Worm (Caenorhabditis elegans): Measurements from ENCODE around the gene K10H10.12.

DNA sequence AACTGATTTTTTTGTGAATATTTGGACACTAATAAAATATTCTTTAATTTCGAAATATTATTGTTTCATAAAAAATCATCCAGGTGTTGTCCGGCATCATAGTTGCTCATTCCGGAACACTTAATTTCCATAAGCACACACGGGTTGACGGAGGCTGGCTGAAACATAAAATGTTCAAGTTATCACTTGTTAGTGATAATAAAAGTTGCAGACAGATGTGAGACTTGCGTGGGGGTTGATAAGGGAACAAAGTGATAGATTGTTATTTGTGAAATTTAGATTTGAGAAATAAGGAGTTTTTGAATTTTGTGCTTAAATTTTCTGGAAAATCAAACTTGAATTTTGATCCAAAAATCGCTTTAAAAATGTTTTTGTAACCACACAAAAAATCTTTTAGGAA is 4.0 kb upstream of the K10H10.12 start:
- TF ChIP-seq lin-39 (tag; optimal IDR thresholded peaks at IDR 0.05), result no peak
- no peak for TF ChIP-seq egl-27 (tag; optimal IDR thresholded peaks at IDR 0.05)
- TF ChIP-seq nhr-11 (tag; optimal IDR thresholded peaks at IDR 0.05), result no peak
- no peak for TF ChIP-seq nhr-84 (tag; optimal IDR thresholded peaks at IDR 0.05)
- no peak for TF ChIP-seq hpl-2 (GFP tag; optimal IDR thresholded peaks at IDR 0.05)
- TF ChIP-seq nhr-77 (tag; optimal IDR thresholded peaks at IDR 0.05), result no peak
- no peak for TF ChIP-seq unc-62 (GFP tag; optimal IDR thresholded peaks at IDR 0.05)
- TF ChIP-seq snpc-4 (tag; optimal IDR thresholded peaks at IDR 0.05), result no peak
- TF ChIP-seq nhr-28 (tag; optimal IDR thresholded peaks at IDR 0.05), result no peak
